Worm (Caenorhabditis elegans) whole organism, young adult: ENCODE measurements around the gene slc-17.5.

ENCODE experiments used
- C06A6.2 ChIP-seq: fragments of 200-800 bp; sonication (Bioruptor generic); conservative IDR thresholded peaks from 2 replicates; pipeline ENCODE4 v1.3.6; 2022; ENCODE audit warnings: missing genetic modification characterization, missing compliant biosample characterization
- F33H1.4 ChIP-seq: fragments of 200-800 bp; sonication (Bioruptor generic); IDR thresholded peaks from 2 replicates; pipeline ENCODE4 v1.3.6; 2022; ENCODE audit warnings: missing genetic modification reagents, missing genetic modification characterization, missing compliant biosample characterization
- F37B4.10 ChIP-seq: fragments of 200-800 bp; sonication (Bioruptor generic); IDR thresholded peaks from 2 replicates; pipeline ENCODE4 v1.3.6; 2022; ENCODE audit warnings: missing genetic modification characterization, missing compliant biosample characterization
- F49E8.2 ChIP-seq: sonication (generic microtip); optimal IDR thresholded peaks from 3 replicates; lab custom pipeline; 2017; ENCODE audit warnings: missing genetic modification characterization, mild to moderate bottlenecking, missing compliant biosample characterization, antibody characterized with exemption, moderate library complexity; ENCODE audit not compliant: insufficient read depth
- ceh-91 ChIP-seq: fragments of 200-800 bp; sonication (Bioruptor generic); IDR thresholded peaks from 2 replicates; pipeline ENCODE4 v1.3.6; 2022; ENCODE audit warnings: missing genetic modification reagents, missing genetic modification characterization, missing compliant biosample characterization
- dpl-1 ChIP-seq: fragments of 150-350 bp; optimal IDR thresholded peaks from 2 replicates; lab custom pipeline; 2014; ENCODE audit warnings: missing biosample characterization, missing genetic modification reagents, missing genetic modification characterization
- hlh-26 ChIP-seq: fragments of 200-800 bp; sonication (Bioruptor generic); conservative IDR thresholded peaks from 2 replicates; pipeline ENCODE4 v1.3.6; 2022; ENCODE audit warnings: missing genetic modification reagents, missing genetic modification characterization, missing compliant biosample characterization
- sea-2 ChIP-seq: fragments of 200-800 bp; sonication (Bioruptor generic); IDR thresholded peaks from 2 replicates; pipeline ENCODE4 v1.3.6; 2022; ENCODE audit warnings: missing genetic modification characterization, missing compliant biosample characterization
- snpc-4 ChIP-seq, 5 experiments: fragments of 150-350 bp in 1 of 5; sonication (generic microtip) in 4 of 5; optimal IDR thresholded peaks; 2 replicates each; lab custom pipeline; 2014 to 2018; ENCODE audit warnings: missing genetic modification characterization in 5 of 5, missing biosample characterization in 3 of 5, antibody characterized with exemption in 2 of 5, mild to moderate bottlenecking in 2 of 5, missing compliant biosample characterization in 2 of 5, missing genotype in 2 of 5, moderate library complexity in 2 of 5, missing genetic modification reagents in 1 of 5
- unc-62 ChIP-seq: fragments of 150-350 bp; optimal IDR thresholded peaks from 2 replicates; lab custom pipeline; 2014; ENCODE audit warnings: missing biosample characterization, missing genetic modification reagents, missing genetic modification characterization

DNA sequence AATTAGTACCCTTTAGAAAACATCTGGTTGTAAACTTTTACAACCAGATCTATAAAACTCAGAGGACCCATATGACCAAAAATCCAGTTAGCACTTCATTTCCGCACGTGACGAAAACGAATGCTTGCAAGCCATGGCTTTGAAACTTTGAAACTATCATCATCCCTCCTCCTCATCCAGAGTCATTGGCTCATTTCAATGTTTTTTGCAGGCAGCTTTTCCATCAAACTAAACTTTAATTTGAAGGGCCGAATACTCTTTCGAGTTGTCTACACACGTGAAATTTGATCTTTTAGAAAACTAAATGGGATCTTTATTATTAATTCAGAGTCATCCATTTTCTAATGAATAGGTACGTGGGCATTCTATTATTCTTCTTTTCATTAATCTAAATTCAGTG is 22.5 kb downstream of the slc-17.5 start:
- TF ChIP-seq C06A6.2 (GFP tag; lab: Robert Waterston, UW) = no peak
- TF ChIP-seq F49E8.2 (tag; lab: Kevin White, UChicago) = no peak
- TF ChIP-seq snpc-4 (GFP tag; optimal IDR thresholded peaks at IDR 0.05; lab: Kevin White, UChicago) = no peak
- no peak for TF ChIP-seq snpc-4 (tag; optimal IDR thresholded peaks at IDR 0.05; lab: Kevin White, UChicago)
- TF ChIP-seq unc-62 (GFP tag; lab: Kevin White, UChicago) = no peak
- TF ChIP-seq dpl-1 (GFP tag; lab: Kevin White, UChicago) = no peak
- no peak for TF ChIP-seq sea-2 (GFP tag; lab: Robert Waterston, UW)
- no peak for TF ChIP-seq hlh-26 (GFP tag; lab: Robert Waterston, UW)
- TF ChIP-seq F33H1.4 = no peak
- TF ChIP-seq ceh-91 (GFP tag; lab: Robert Waterston, UW) = no peak
- TF ChIP-seq F37B4.10 = no peak
